Worm (Caenorhabditis elegans): Measurements from ENCODE around the gene F22E5.6.
"Not testable (repeated sequence)": the region's sequence is repeated elsewhere in the genome, so short reads cannot be mapped to it uniquely, and the experiment has no call there.

DNA sequence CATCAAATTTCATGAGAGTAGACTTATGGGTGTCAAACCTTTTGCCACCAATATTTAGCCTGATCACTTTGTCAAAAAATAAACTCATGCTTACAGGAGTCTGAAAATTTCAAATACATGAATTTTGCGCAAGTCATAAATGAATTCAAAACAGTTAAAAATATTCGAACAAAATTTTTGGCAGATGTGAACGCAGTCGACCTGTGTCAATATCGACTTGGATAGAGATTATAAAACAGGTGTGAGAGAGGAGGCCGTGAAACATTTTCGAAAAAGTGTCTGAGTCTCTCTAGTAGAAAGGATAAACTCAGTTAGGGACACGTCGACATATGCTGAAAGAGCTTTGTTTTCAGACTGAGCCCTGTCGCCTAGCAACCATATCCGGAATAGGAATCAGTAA, 2.9 kb upstream of the F22E5.6 start, which contains the start of gene F22E5.12:
- not testable (repeated sequence) for TF ChIP-seq dpl-1 (GFP tag; optimal IDR thresholded peaks at IDR 0.05); pqm-1 (tag; optimal IDR thresholded peaks at IDR 0.05); nhr-11 (tag; optimal IDR thresholded peaks at IDR 0.05)

All from whole organism, L1 larva.